Fruit fly (Drosophila melanogaster) whole organism, wandering third instar larva: Measurements from ENCODE around the gene CG33093.

Experiments
- Abd-B ChIP-seq: fragments of >200 bp; optimal IDR thresholded peaks from 2 replicates; lab custom pipeline; 2017; ENCODE audit warnings: missing biosample characterization, missing genetic modification characterization
- CG32264 ChIP-seq: fragments of 200-800 bp; sonication (Bioruptor generic); optimal IDR thresholded peaks from 2 replicates; lab custom pipeline; 2016; ENCODE audit warnings: missing biosample characterization, missing genetic modification characterization
- CG9705 ChIP-seq: fragments of 200-800 bp; sonication (Bioruptor generic); optimal IDR thresholded peaks from 2 replicates; lab custom pipeline; 2018; ENCODE audit warnings: missing biosample characterization, mild to moderate bottlenecking, missing genetic modification characterization
- CrebA ChIP-seq: fragments of 200-800 bp; sonication (Bioruptor generic); optimal IDR thresholded peaks from 2 replicates; lab custom pipeline; 2016; ENCODE audit warnings: missing biosample characterization, mild to moderate bottlenecking, missing genetic modification characterization, borderline replicate concordance
- Dfd ChIP-seq: fragments of >200 bp; optimal IDR thresholded peaks from 2 replicates; lab custom pipeline; 2017; ENCODE audit warnings: missing biosample characterization, missing genetic modification characterization
- HLH106 ChIP-seq: fragments of 200-800 bp; optimal IDR thresholded peaks from 3 replicates; lab custom pipeline; 2019; ENCODE audit warnings: missing biosample characterization, mild to moderate bottlenecking, missing genetic modification characterization, moderate library complexity
- Hnf4 ChIP-seq: fragments of 200-800 bp; sonication (Bioruptor generic); optimal IDR thresholded peaks from 2 replicates; lab custom pipeline; 2016; ENCODE audit warnings: missing biosample characterization, mild to moderate bottlenecking, missing genetic modification characterization
- Hr78 ChIP-seq: fragments of >200 bp; optimal IDR thresholded peaks from 2 replicates; lab custom pipeline; 2017; ENCODE audit warnings: missing biosample characterization, missing genetic modification characterization
- Jra ChIP-seq: sonication (Bioruptor generic); optimal IDR thresholded peaks from 2 replicates; lab custom pipeline; 2016; ENCODE audit warnings: missing biosample characterization, missing genetic modification characterization
- Mio ChIP-seq: sonication (Bioruptor generic); optimal IDR thresholded peaks from 2 replicates; lab custom pipeline; 2016; ENCODE audit warnings: missing biosample characterization, missing genetic modification characterization
- Myc ChIP-seq: fragments of >200 bp; optimal IDR thresholded peaks from 2 replicates; lab custom pipeline; 2017
- N ChIP-seq: fragments of >200 bp; optimal IDR thresholded peaks from 2 replicates; lab custom pipeline; 2018; ENCODE audit warnings: missing biosample characterization, missing external identifiers, missing genetic modification characterization
- OdsH ChIP-seq: fragments of 200-800 bp; sonication (Bioruptor generic); optimal IDR thresholded peaks from 2 replicates; lab custom pipeline; 2016; ENCODE audit warnings: missing biosample characterization, mild to moderate bottlenecking, missing genetic modification characterization
- Rel ChIP-seq, 2 experiments: fragments of 200-800 bp; sonication (Bioruptor generic) in 1 of 2; optimal IDR thresholded peaks; 2 replicates in 1 of 2; 3 replicates in 1 of 2; lab custom pipeline; 2016 to 2019; ENCODE audit warnings: mild to moderate bottlenecking in 2 of 2, missing biosample characterization in 2 of 2, missing genetic modification characterization in 2 of 2, moderate library complexity in 1 of 2
- br ChIP-seq: fragments of 200-800 bp; sonication (Bioruptor generic); optimal IDR thresholded peaks from 2 replicates; lab custom pipeline; 2016; ENCODE audit warnings: missing biosample characterization, missing genetic modification characterization
- dl ChIP-seq, 2 experiments: fragments of 175-275, 200-275 bp in 1 of 2; fragments of 200-275 bp in 1 of 2; sonication (Bioruptor generic); optimal IDR thresholded peaks; lab custom pipeline; 2018; ENCODE audit warnings: mild to moderate bottlenecking in 2 of 2, missing biosample characterization in 2 of 2, missing genetic modification characterization in 2 of 2, moderate library complexity in 2 of 2; ENCODE audit not compliant: partially characterized antibody in 2 of 2, insufficient read depth in 1 of 2
- dmrt93B ChIP-seq: fragments of 200-800 bp; sonication (Bioruptor generic); optimal IDR thresholded peaks from 2 replicates; lab custom pipeline; 2018; ENCODE audit warnings: missing biosample characterization, mild to moderate bottlenecking, missing genetic modification characterization
- dsf ChIP-seq: sonication (Bioruptor generic); optimal IDR thresholded peaks from 2 replicates; lab custom pipeline; 2016; ENCODE audit warnings: missing biosample characterization, missing genetic modification characterization, borderline replicate concordance
- ey ChIP-seq: fragments of 200-800 bp; sonication (Bioruptor generic); optimal IDR thresholded peaks from 2 replicates; lab custom pipeline; 2016; ENCODE audit warnings: missing biosample characterization, missing genetic modification characterization
- foxo ChIP-seq, 2 experiments: fragments of 200-800 bp; sonication (Bioruptor generic); optimal IDR thresholded peaks; 2 replicates in 1 of 2; 3 replicates in 1 of 2; lab custom pipeline; 2016 to 2017; ENCODE audit warnings: missing biosample characterization in 2 of 2, missing genetic modification characterization in 2 of 2
- fru ChIP-seq: fragments of 200-800 bp; sonication (Bioruptor generic); optimal IDR thresholded peaks from 3 replicates; lab custom pipeline; 2016; ENCODE audit warnings: missing biosample characterization, mild to moderate bottlenecking, missing genetic modification characterization
- h ChIP-seq: fragments of 200-800 bp; sonication (Bioruptor generic); optimal IDR thresholded peaks from 3 replicates; lab custom pipeline; 2016; ENCODE audit warnings: missing biosample characterization, mild to moderate bottlenecking, missing genetic modification characterization
- jim ChIP-seq: fragments of 175-275, 200-325 bp; sonication (Bioruptor generic); optimal IDR thresholded peaks from 2 replicates; lab custom pipeline; 2016; ENCODE audit warnings: missing biosample characterization, mild to moderate bottlenecking, missing genetic modification characterization
- lola ChIP-seq: fragments of >200 bp; optimal IDR thresholded peaks from 2 replicates; lab custom pipeline; 2017; ENCODE audit warnings: missing biosample characterization, missing genetic modification characterization
- psq ChIP-seq: fragments of 200-800 bp; sonication (Bioruptor generic); optimal IDR thresholded peaks from 3 replicates; lab custom pipeline; 2017; ENCODE audit warnings: missing biosample characterization, mild to moderate bottlenecking, missing genetic modification characterization, moderate library complexity
- rgr ChIP-seq: fragments of 200-800 bp; sonication (Bioruptor generic); optimal IDR thresholded peaks from 3 replicates; lab custom pipeline; 2016; ENCODE audit warnings: missing biosample characterization, mild to moderate bottlenecking, missing genetic modification characterization
- sage ChIP-seq: fragments of 200-800 bp; sonication (Bioruptor generic); optimal IDR thresholded peaks from 2 replicates; lab custom pipeline; 2016; ENCODE audit warnings: missing biosample characterization, mild to moderate bottlenecking, missing genetic modification characterization
- sv ChIP-seq: fragments of 200-800 bp; sonication (Bioruptor generic); optimal IDR thresholded peaks from 3 replicates; lab custom pipeline; 2016; ENCODE audit warnings: missing biosample characterization, missing genetic modification characterization

CG33093 gene

DNA sequence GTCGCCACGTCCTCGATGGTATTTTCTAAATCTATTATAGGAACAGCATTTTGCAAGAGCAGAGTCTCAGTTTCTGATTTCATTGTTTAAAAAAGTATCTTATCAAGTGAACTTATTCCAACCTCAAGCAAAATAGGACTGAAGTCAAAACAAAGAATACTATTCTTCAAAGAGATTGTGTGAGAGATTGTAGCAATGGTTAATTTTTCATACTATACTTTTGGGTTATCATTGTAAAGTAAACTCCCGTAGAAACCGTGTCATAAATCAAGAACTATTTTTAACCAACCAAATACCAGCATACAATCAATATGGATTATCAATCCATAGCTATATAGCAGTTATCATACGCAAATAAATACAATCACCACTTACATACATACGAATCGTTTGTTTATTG lies at the start of gene CG33093:
Gene CG33093 (minus strand): TSS at position 122 of the 400 bp plus-strand sequence.
- TF ChIP-seq Myc (peak; percentile 22), Abd-B (GFP tag; lab: Kevin White, UChicago) (no peak), ey (GFP tag; lab: Kevin White, UChicago) (no peak)

DNA sequence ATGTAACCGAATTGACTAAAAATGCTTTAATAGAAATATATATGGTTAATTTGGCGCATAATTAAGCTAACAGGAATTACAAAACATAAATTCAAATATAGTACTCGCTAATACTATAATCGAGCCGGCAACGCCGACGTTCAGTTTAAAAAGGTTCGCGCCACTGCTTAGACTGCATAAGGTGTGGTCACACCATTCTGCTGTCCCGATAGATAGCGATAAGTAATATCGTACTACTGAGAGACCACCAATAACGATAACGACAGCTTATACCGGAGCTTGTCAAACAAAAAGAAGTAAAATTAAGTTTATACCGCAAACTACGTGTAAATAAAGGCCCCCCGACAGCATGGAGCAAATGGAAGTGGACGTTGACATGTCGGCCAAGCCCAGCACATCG lies 48.8 kb upstream of the CG33093 start, which contains the start of gene CSN6:
Gene CSN6 (plus strand): TSS at position 228 of the 400 bp plus-strand sequence.
- TF ChIP-seq HLH106 (tag; lab: Kevin White, UChicago) = no peak
- TF ChIP-seq h (GFP tag; lab: Kevin White, UChicago) = no peak
- peak; percentile 19 for TF ChIP-seq Myc

DNA sequence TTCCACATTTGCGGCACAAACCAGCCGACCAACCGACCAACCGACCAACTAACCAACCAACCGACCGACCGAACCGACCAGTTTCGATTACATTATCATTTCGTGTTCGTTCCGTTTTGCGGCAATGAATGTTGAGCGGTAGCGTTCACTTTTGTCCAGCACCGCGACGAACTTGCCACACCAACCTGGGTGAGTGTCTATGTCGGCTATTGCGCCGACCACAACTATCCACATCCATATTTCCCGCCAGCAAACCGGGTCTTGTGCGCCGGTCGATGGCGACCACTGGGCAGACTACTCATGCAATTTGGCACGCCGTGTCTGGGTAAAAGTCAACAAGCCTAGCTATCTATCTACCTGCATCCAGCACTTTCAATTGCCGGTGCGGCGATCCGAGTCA lies 45.3 kb upstream of the CG33093 start:
- TF ChIP-seq CrebA (GFP tag; lab: Kevin White, UChicago) (no peak), CG9705 (no peak), CG32264 (GFP tag; lab: Kevin White, UChicago) (no peak), lola (no peak), h (GFP tag; lab: Kevin White, UChicago) (no peak), Dfd (GFP tag; lab: Kevin White, UChicago) (no peak), Myc (no peak), sv (GFP tag; lab: Kevin White, UChicago) (no peak), br (no peak), Mio (no peak), dl (GFP tag; optimal IDR thresholded peaks at IDR 0.05; lab: Kevin White, UChicago; ENCODE audit: insufficient read depth in 1 of 2, partially characterized antibody in 2 of 2) (no peak)

DNA sequence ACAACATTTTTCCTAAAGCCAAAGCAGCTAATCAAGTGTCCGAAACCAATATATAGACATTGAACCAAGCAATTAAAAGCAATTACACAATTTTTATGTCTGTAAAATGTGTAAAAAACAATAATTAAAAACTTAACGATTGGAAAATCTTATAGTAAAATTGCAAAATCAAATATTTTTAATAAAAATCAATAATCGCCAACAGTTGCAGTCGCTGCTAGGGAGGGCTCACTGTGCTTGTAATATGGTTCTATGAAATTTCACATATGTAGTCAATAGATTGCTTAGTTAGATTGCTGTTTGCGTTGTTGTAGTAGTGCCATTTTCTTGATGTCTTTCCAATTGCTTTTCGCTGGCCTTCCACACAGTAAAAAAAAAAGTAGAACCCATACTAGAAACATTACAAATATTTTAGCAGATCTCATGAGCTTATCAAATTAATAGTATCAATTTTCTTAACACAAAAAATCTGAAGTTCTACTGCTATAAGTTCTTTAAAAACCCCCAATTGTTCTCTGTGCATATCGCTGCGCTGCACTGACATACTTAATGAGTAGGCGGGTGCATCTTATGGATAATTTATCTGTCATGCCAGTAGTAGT lies 44.5 kb upstream of the CG33093 start:
- TF ChIP-seq dsf = no peak
- TF ChIP-seq fru = no peak
- TF ChIP-seq sv (GFP tag; lab: Kevin White, UChicago) = no peak
- TF ChIP-seq Hnf4 (GFP tag; lab: Kevin White, UChicago) = no peak
- no peak for TF ChIP-seq sage (GFP tag; lab: Kevin White, UChicago)
- no peak for TF ChIP-seq jim (GFP tag; lab: Kevin White, UChicago)
- no peak for TF ChIP-seq Hr78 (GFP tag; lab: Kevin White, UChicago)

DNA sequence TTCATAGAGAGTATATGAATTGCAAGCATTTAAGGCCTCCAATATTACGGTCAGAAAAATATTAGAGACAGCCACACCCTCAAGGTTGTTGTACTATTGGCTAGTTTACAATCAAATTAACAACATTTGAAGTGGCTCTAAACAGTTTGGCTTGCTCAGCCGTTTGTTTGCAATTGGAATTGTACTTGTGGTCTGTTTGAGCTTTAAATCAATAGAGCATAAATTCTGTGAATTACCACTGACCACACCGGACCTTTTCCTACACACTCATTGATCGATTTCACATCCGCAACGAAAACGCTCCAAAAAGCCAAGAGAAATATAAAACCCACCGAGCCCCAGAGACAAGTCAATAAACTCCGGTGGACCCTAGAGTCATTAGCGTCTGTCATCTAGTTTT lies 41.9 kb upstream of the CG33093 start:
- TF ChIP-seq dl (GFP tag; optimal IDR thresholded peaks at IDR 0.05; lab: Kevin White, UChicago; ENCODE audit: insufficient read depth in 1 of 2, partially characterized antibody in 2 of 2) (no peak), dmrt93B (GFP tag; lab: Kevin White, UChicago) (no peak), jim (GFP tag; lab: Kevin White, UChicago) (no peak), Hnf4 (GFP tag; lab: Kevin White, UChicago) (no peak), CG32264 (GFP tag; lab: Kevin White, UChicago) (no peak), Rel (GFP tag; optimal IDR thresholded peaks at IDR 0.05; lab: Kevin White, UChicago) (no peak), Rel (tag; optimal IDR thresholded peaks at IDR 0.05; lab: Kevin White, UChicago) (no peak), br (no peak), CrebA (GFP tag; lab: Kevin White, UChicago) (no peak), Jra (GFP tag; lab: Kevin White, UChicago) (no peak), N (no peak), h (GFP tag; lab: Kevin White, UChicago) (no peak), Mio (no peak), CG9705 (no peak), rgr (no peak), OdsH (no peak), Dfd (GFP tag; lab: Kevin White, UChicago) (no peak), Hr78 (GFP tag; lab: Kevin White, UChicago) (no peak), sage (GFP tag; lab: Kevin White, UChicago) (no peak)

DNA sequence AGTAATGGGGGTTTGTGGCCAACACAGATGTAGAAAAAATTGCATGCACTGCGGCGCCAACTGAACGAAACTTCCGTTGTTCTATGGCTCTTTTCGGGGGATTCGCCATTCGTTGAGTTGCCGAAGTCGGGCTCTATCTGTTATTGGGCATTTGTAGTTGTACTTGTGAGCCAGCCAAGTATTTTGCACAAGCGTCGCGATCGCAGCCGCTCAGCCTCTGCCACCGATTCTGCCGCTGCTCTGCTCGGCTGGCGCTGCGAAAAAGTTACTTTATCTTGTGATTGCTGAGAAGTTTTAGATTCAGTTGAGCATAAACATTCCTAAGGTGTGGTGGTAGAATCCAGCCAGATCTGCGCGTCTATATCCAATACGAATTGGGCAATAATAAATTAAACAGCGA lies 38.2 kb upstream of the CG33093 start, which contains the start of gene CG33110:
Gene CG33110 (plus strand): TSS at position 301 of the 400 bp plus-strand sequence.
- TF ChIP-seq lola (no peak), dl (GFP tag; optimal IDR thresholded peaks at IDR 0.05; lab: Kevin White, UChicago; ENCODE audit: insufficient read depth in 1 of 2, partially characterized antibody in 2 of 2) (no peak), br (no peak), Dfd (GFP tag; lab: Kevin White, UChicago) (no peak), CG32264 (GFP tag; lab: Kevin White, UChicago) (no peak), psq (GFP tag; lab: Kevin White, UChicago) (no peak), Mio (no peak), foxo (GFP tag; optimal IDR thresholded peaks at IDR 0.05; lab: Kevin White, UChicago) (no peak), h (GFP tag; lab: Kevin White, UChicago) (no peak), Abd-B (GFP tag; lab: Kevin White, UChicago) (no peak)
